Worm (Caenorhabditis elegans): ENCODE data around the gene Y37E11AL.1.

The Y37E11AL.1 gene

ce11 chrIV:3709200-3709599 lies at the start of gene Y37E11AL.1:
Gene Y37E11AL.1, plus strand, starts transcription at chrIV:3709500.
- TF ChIP-seq nhr-27 (tag; optimal IDR thresholded peaks at IDR 0.05), result no peak
- TF ChIP-seq lag-1 (GFP tag; IDR thresholded peaks at IDR 0.05), result no peak
- no peak for TF ChIP-seq lsy-27 (tag; optimal IDR thresholded peaks at IDR 0.05; ENCODE audit: borderline replicate concordance, insufficient read depth)
- TF ChIP-seq snpc-1.1 (tag; optimal IDR thresholded peaks at IDR 0.05; ENCODE audit: insufficient read depth), result no peak
- TF ChIP-seq dpff-1 (tag; optimal IDR thresholded peaks at IDR 0.05), result no peak
- TF ChIP-seq atf-7 (tag; optimal IDR thresholded peaks at IDR 0.05), result no peak
- TF ChIP-seq nfya-1 (tag; optimal IDR thresholded peaks at IDR 0.05; ENCODE audit: borderline replicate concordance, insufficient read depth), result no peak

ce11 chrIV:3659951-3660350 lies 49.3 kb upstream of the Y37E11AL.1 start:
- TF ChIP-seq ceh-100 (GFP tag; IDR thresholded peaks at IDR 0.05) (no peak), ztf-18 (tag; optimal IDR thresholded peaks at IDR 0.05) (no peak), ccch-3 (GFP tag; optimal IDR thresholded peaks at IDR 0.05) (no peak), ztf-3 (GFP tag; optimal IDR thresholded peaks at IDR 0.05) (no peak), nfyb-1 (GFP tag; IDR thresholded peaks at IDR 0.05) (no peak), F49E8.2 (tag; optimal IDR thresholded peaks at IDR 0.05; ENCODE audit: insufficient read depth) (no peak), unc-62 (GFP tag; optimal IDR thresholded peaks at IDR 0.05) (no peak), F52B5.7 (tag; optimal IDR thresholded peaks at IDR 0.05) (no peak), ceh-27 (GFP tag; optimal IDR thresholded peaks at IDR 0.05) (no peak), hlh-26 (GFP tag; conservative IDR thresholded peaks at IDR 0.05) (no peak), bed-1 (GFP tag; IDR thresholded peaks at IDR 0.05) (no peak), ets-4 (GFP tag; optimal IDR thresholded peaks at IDR 0.05) (no peak), F22D6.2 (tag; optimal IDR thresholded peaks at IDR 0.05) (no peak), sptf-2 (GFP tag; optimal IDR thresholded peaks at IDR 0.05) (no peak), snpc-3.4 (tag; optimal IDR thresholded peaks at IDR 0.05) (no peak), rcor-1 (GFP tag; IDR thresholded peaks at IDR 0.05) (no peak), let-607 (tag; optimal IDR thresholded peaks at IDR 0.05) (no peak)

- no peak for TF ChIP-seq F22D6.2 (tag; optimal IDR thresholded peaks at IDR 0.05)
- TF ChIP-seq madf-10 (tag; optimal IDR thresholded peaks at IDR 0.05), result no peak
- TF ChIP-seq K12H6.12 (tag; optimal IDR thresholded peaks at IDR 0.05), result no peak
- TF ChIP-seq madf-3 (GFP tag; IDR thresholded peaks at IDR 0.05), result no peak
- TF ChIP-seq aptf-2 (GFP tag; conservative IDR thresholded peaks at IDR 0.05), result no peak
- no peak for TF ChIP-seq ceh-58 (GFP tag; IDR thresholded peaks at IDR 0.05)
- no peak for TF ChIP-seq hsf-1 (GFP tag; IDR thresholded peaks at IDR 0.05)
- no peak for TF ChIP-seq unc-62 (GFP tag; optimal IDR thresholded peaks at IDR 0.05)
- TF ChIP-seq ztf-22 (GFP tag; optimal IDR thresholded peaks at IDR 0.05), result no peak
- TF ChIP-seq mes-4 (tag; optimal IDR thresholded peaks at IDR 0.05), result no peak
These were observed 48.1 kb upstream of the Y37E11AL.1 start for ce11 chrIV:3661117-3661634.

- TF ChIP-seq D2030.7 (GFP tag; IDR thresholded peaks at IDR 0.05) (no peak), egrh-3 (GFP tag; IDR thresholded peaks at IDR 0.05) (peak; percentile 28; the same call in 1 of the 2 replicates), hsf-1 (GFP tag; IDR thresholded peaks at IDR 0.05) (no peak), cebp-1 (GFP tag; IDR thresholded peaks at IDR 0.05) (no peak), cebp-1 (tag; optimal IDR thresholded peaks at IDR 0.05) (no peak), zfh-2 (GFP tag; conservative IDR thresholded peaks at IDR 0.05) (peak; percentile 68)
These were observed 46.4 kb upstream of the Y37E11AL.1 start for ce11 chrIV:3662863-3663262.
